Worm (Caenorhabditis elegans) whole organism, L4 larva: Measurements from ENCODE around the gene msp-10.

Experiments
- F10B5.3 ChIP-seq: sonication (generic microtip); optimal IDR thresholded peaks from 2 replicates; lab custom pipeline; 2016; ENCODE audit warnings: mild to moderate bottlenecking, missing genetic modification characterization, missing compliant biosample characterization
- F26F4.8 ChIP-seq: fragments of 200-800 bp; sonication (Bioruptor generic); conservative IDR thresholded peaks from 2 replicates; pipeline ENCODE4 v1.3.6; 2022; ENCODE audit warnings: missing genetic modification characterization, missing compliant biosample characterization
- R02D3.7 ChIP-seq: fragments of 150-350 bp; sonication (generic microtip); optimal IDR thresholded peaks from 3 replicates; lab custom pipeline; 2014; ENCODE audit warnings: missing biosample characterization, missing genetic modification characterization
- T20F7.1 ChIP-seq: fragments of 200-800 bp; sonication (Bioruptor generic); optimal IDR thresholded peaks from 2 replicates; lab custom pipeline; 2018; ENCODE audit warnings: mild to moderate bottlenecking, missing genetic modification characterization, missing compliant biosample characterization
- T26A8.4 ChIP-seq: fragments of 200-800 bp; sonication (Bioruptor generic); IDR thresholded peaks from 2 replicates; pipeline ENCODE4 v1.3.6; 2022; ENCODE audit warnings: missing genetic modification characterization, missing compliant biosample characterization
- Y105C5A.15 ChIP-seq: fragments of 200-800 bp; sonication (Bioruptor generic); IDR thresholded peaks from 2 replicates; pipeline ENCODE4 v1.3.6; 2022; ENCODE audit warnings: missing genetic modification characterization, missing compliant biosample characterization
- Y48G9A.11 ChIP-seq: fragments of 200-800 bp; sonication (Bioruptor generic); IDR thresholded peaks from 2 replicates; pipeline ENCODE4 v1.3.6; 2022; ENCODE audit warnings: missing genetic modification reagents, missing genetic modification characterization, missing compliant biosample characterization
- Y75B8A.6 ChIP-seq: fragments of 200-800 bp; sonication (Bioruptor generic); IDR thresholded peaks from 2 replicates; pipeline ENCODE4 v1.3.6; 2022; ENCODE audit warnings: missing genetic modification reagents, missing genetic modification characterization, missing compliant biosample characterization
- ZK546.5 ChIP-seq, 2 experiments: sonication (generic microtip); optimal IDR thresholded peaks; 2 replicates each; lab custom pipeline; 2017; ENCODE audit warnings: missing biosample characterization in 2 of 2, missing genetic modification characterization in 2 of 2
- aha-1 ChIP-seq: fragments of 150-350 bp; peaks from one replicate; lab custom pipeline; 2014; ENCODE audit warnings: missing biosample characterization, missing genetic modification characterization
- aly-2 ChIP-seq: sonication (generic microtip); optimal IDR thresholded peaks from 2 replicates; lab custom pipeline; 2018; ENCODE audit warnings: missing biosample characterization, missing genetic modification characterization
- ama-1 ChIP-seq: fragments of 150-350 bp; optimal IDR thresholded peaks from 2 replicates; lab custom pipeline; 2014; ENCODE audit warnings: inconsistent platforms, mixed read lengths
- ceh-20 ChIP-seq: fragments of 200-800 bp; sonication (Bioruptor generic); IDR thresholded peaks from 2 replicates; pipeline ENCODE4 v1.3.6; 2022; ENCODE audit warnings: missing genetic modification reagents, missing genetic modification characterization, missing compliant biosample characterization
- ceh-32 ChIP-seq: sonication (generic microtip); optimal IDR thresholded peaks from 2 replicates; lab custom pipeline; 2016; ENCODE audit warnings: mild to moderate bottlenecking, missing genetic modification characterization, missing compliant biosample characterization; ENCODE audit not compliant: poor library complexity
- ceh-44 ChIP-seq: fragments of 200-800 bp; sonication (Bioruptor generic); IDR thresholded peaks from 2 replicates; pipeline ENCODE4 v1.3.6; 2022; ENCODE audit warnings: missing genetic modification reagents, missing genetic modification characterization, missing compliant biosample characterization
- ceh-82 ChIP-seq: sonication (generic microtip); optimal IDR thresholded peaks from 2 replicates; lab custom pipeline; 2017; ENCODE audit warnings: missing biosample characterization, missing genetic modification characterization
- cey-2 ChIP-seq: sonication (generic microtip); optimal IDR thresholded peaks from 3 replicates; lab custom pipeline; 2017; ENCODE audit warnings: missing genetic modification characterization, mild to moderate bottlenecking, missing compliant biosample characterization, antibody characterized with exemption, borderline replicate concordance; ENCODE audit not compliant: insufficient read depth
- ctbp-1 ChIP-seq: fragments of 200-800 bp; sonication (Bioruptor generic); IDR thresholded peaks from 2 replicates; pipeline ENCODE4 v1.3.6; 2022; ENCODE audit warnings: missing genetic modification reagents, missing genetic modification characterization, missing compliant biosample characterization
- daf-16 ChIP-seq, 3 experiments: sonication (generic microtip); optimal IDR thresholded peaks; 2 replicates each; lab custom pipeline; 2016 to 2017; ENCODE audit warnings: missing genetic modification characterization in 3 of 3, missing genetic modification reagents in 3 of 3, mild to moderate bottlenecking in 2 of 3, missing compliant biosample characterization in 2 of 3, missing biosample characterization in 1 of 3, moderate library complexity in 1 of 3
- daf-8 ChIP-seq: fragments of 200-800 bp; sonication (Bioruptor generic); IDR thresholded peaks from 2 replicates; pipeline ENCODE4 v1.3.6; 2022; ENCODE audit warnings: missing genetic modification characterization, missing compliant biosample characterization
- dve-1 ChIP-seq: sonication (generic microtip); optimal IDR thresholded peaks from 2 replicates; lab custom pipeline; 2017; ENCODE audit warnings: antibody characterized with exemption, mild to moderate bottlenecking, missing genetic modification characterization, missing compliant biosample characterization; ENCODE audit not compliant: insufficient read depth
- egl-43 ChIP-seq: fragments of 200-800 bp; sonication (Bioruptor generic); IDR thresholded peaks from 2 replicates; pipeline ENCODE4 v1.3.6; 2022; ENCODE audit warnings: missing genetic modification reagents, missing genetic modification characterization, missing compliant biosample characterization
- gei-8 ChIP-seq: fragments of 200-800 bp; sonication (Bioruptor generic); optimal IDR thresholded peaks from 2 replicates; lab custom pipeline; 2018; ENCODE audit warnings: mild to moderate bottlenecking, missing genetic modification characterization, missing compliant biosample characterization
- hlh-11 ChIP-seq: fragments of 200-800 bp; sonication (Bioruptor generic); optimal IDR thresholded peaks from 2 replicates; lab custom pipeline; 2018; ENCODE audit warnings: mild to moderate bottlenecking, missing genetic modification characterization, missing compliant biosample characterization
- hlh-30 ChIP-seq: sonication (generic microtip); optimal IDR thresholded peaks from 2 replicates; lab custom pipeline; 2017; ENCODE audit warnings: antibody characterized with exemption, mild to moderate bottlenecking, missing genetic modification characterization, missing compliant biosample characterization; ENCODE audit not compliant: insufficient read depth
- lin-13 ChIP-seq: fragments of 150-350 bp; optimal IDR thresholded peaks from 2 replicates; lab custom pipeline; 2014; ENCODE audit warnings: missing biosample characterization, missing genetic modification reagents, missing genetic modification characterization
- lin-29 ChIP-seq: fragments of 200-800 bp; sonication (Bioruptor generic); IDR thresholded peaks from 2 replicates; pipeline ENCODE4 v1.3.6; 2022; ENCODE audit warnings: missing genetic modification reagents, missing genetic modification characterization, missing compliant biosample characterization
- lin-39 ChIP-seq: fragments of 150-350 bp; optimal IDR thresholded peaks from 2 replicates; lab custom pipeline; 2014; ENCODE audit warnings: missing biosample characterization, missing genetic modification reagents, missing genetic modification characterization
- lsy-2 ChIP-seq, 2 experiments: fragments of 150-350 bp in 1 of 2; sonication (generic microtip) in 1 of 2; optimal IDR thresholded peaks; 2 replicates each; lab custom pipeline; 2014 to 2017; ENCODE audit warnings: missing biosample characterization in 2 of 2, missing genetic modification characterization in 2 of 2
- mdt-29 ChIP-seq: fragments of 200-800 bp; sonication (Bioruptor generic); IDR thresholded peaks from 2 replicates; pipeline ENCODE4 v1.3.6; 2022; ENCODE audit warnings: missing genetic modification reagents, missing genetic modification characterization, missing compliant biosample characterization
- mes-2 ChIP-seq: sonication (generic microtip); optimal IDR thresholded peaks from 2 replicates; lab custom pipeline; 2016; ENCODE audit warnings: missing genotype, mild to moderate bottlenecking, missing genetic modification characterization, missing compliant biosample characterization; ENCODE audit not compliant: poor library complexity, severe bottlenecking
- mxl-3 ChIP-seq: fragments of 200-800 bp; sonication (Bioruptor generic); optimal IDR thresholded peaks from 2 replicates; lab custom pipeline; 2018; ENCODE audit warnings: mild to moderate bottlenecking, missing genetic modification characterization, missing compliant biosample characterization
- nhr-102 ChIP-seq: sonication (generic microtip); optimal IDR thresholded peaks from 2 replicates; lab custom pipeline; 2016; ENCODE audit warnings: mild to moderate bottlenecking, missing genetic modification characterization, moderate library complexity, missing compliant biosample characterization
- nhr-111 ChIP-seq: fragments of 200-800 bp; sonication (Bioruptor generic); optimal IDR thresholded peaks from 2 replicates; lab custom pipeline; 2018; ENCODE audit warnings: mild to moderate bottlenecking, missing genetic modification characterization, missing compliant biosample characterization
- nhr-237 ChIP-seq: sonication (generic microtip); optimal IDR thresholded peaks from 2 replicates; lab custom pipeline; 2017; ENCODE audit warnings: missing biosample characterization, missing genetic modification characterization
- nhr-28 ChIP-seq: fragments of 150-350 bp; optimal IDR thresholded peaks from 2 replicates; lab custom pipeline; 2014; ENCODE audit warnings: missing biosample characterization, missing genetic modification characterization
- nhr-48 ChIP-seq: sonication (generic microtip); optimal IDR thresholded peaks from 2 replicates; lab custom pipeline; 2016; ENCODE audit warnings: mild to moderate bottlenecking, missing genetic modification characterization, missing compliant biosample characterization
- nhr-6 ChIP-seq: fragments of 150-350 bp; optimal IDR thresholded peaks from 2 replicates; lab custom pipeline; 2014; ENCODE audit warnings: missing biosample characterization, missing genetic modification characterization
- nhr-76 ChIP-seq: fragments of 150-350 bp; optimal IDR thresholded peaks from 2 replicates; lab custom pipeline; 2014; ENCODE audit warnings: missing biosample characterization, missing genetic modification characterization
- nhr-77 ChIP-seq: fragments of 150-350 bp; optimal IDR thresholded peaks from 2 replicates; lab custom pipeline; 2014; ENCODE audit warnings: missing biosample characterization, missing genetic modification characterization
- rbr-2 ChIP-seq: sonication (generic microtip); optimal IDR thresholded peaks from 2 replicates; lab custom pipeline; 2016; ENCODE audit warnings: missing genotype, missing genetic modification characterization, missing compliant biosample characterization
- saeg-2 ChIP-seq: fragments of 200-800 bp; sonication (Bioruptor generic); IDR thresholded peaks from 2 replicates; pipeline ENCODE4 v1.3.6; 2022; ENCODE audit warnings: missing genetic modification reagents, missing genetic modification characterization, missing compliant biosample characterization
- set-16 ChIP-seq: fragments of 200-800 bp; sonication (Bioruptor generic); IDR thresholded peaks from 2 replicates; pipeline ENCODE4 v1.3.6; 2022; ENCODE audit warnings: missing genetic modification reagents, missing genetic modification characterization, missing compliant biosample characterization
- snpc-4 ChIP-seq: fragments of 150-350 bp; optimal IDR thresholded peaks from 2 replicates; lab custom pipeline; 2014; ENCODE audit warnings: missing biosample characterization, missing genetic modification characterization
- unc-130 ChIP-seq: sonication (generic microtip); optimal IDR thresholded peaks from 2 replicates; lab custom pipeline; 2016; ENCODE audit warnings: missing genetic modification reagents, missing genetic modification characterization, missing compliant biosample characterization
- unc-39 ChIP-seq: sonication (generic microtip); optimal IDR thresholded peaks from 2 replicates; lab custom pipeline; 2017; ENCODE audit warnings: missing biosample characterization, missing genetic modification characterization
- unc-62 ChIP-seq, 3 experiments: fragments of 150-350 bp in 1 of 3; sonication (generic microtip); optimal IDR thresholded peaks in 2 of 3; peaks in 1 of 3; 1 replicate in 1 of 3; 2 replicates in 2 of 3; lab custom pipeline; 2014 to 2017; ENCODE audit warnings: missing biosample characterization in 3 of 3, missing genetic modification characterization in 3 of 3, missing genetic modification reagents in 3 of 3, missing genotype in 1 of 3
- zag-1 ChIP-seq: fragments of 150-350 bp; optimal IDR thresholded peaks from 2 replicates; lab custom pipeline; 2014; ENCODE audit warnings: missing biosample characterization, missing genetic modification characterization
- zfp-2 ChIP-seq: sonication (generic microtip); optimal IDR thresholded peaks from 2 replicates; lab custom pipeline; 2016; ENCODE audit warnings: mild to moderate bottlenecking, missing genetic modification characterization, missing compliant biosample characterization
- ztf-7 ChIP-seq: fragments of 150-350 bp; optimal IDR thresholded peaks from 2 replicates; lab custom pipeline; 2014; ENCODE audit warnings: missing biosample characterization, missing genetic modification characterization

The msp-10 gene

DNA sequence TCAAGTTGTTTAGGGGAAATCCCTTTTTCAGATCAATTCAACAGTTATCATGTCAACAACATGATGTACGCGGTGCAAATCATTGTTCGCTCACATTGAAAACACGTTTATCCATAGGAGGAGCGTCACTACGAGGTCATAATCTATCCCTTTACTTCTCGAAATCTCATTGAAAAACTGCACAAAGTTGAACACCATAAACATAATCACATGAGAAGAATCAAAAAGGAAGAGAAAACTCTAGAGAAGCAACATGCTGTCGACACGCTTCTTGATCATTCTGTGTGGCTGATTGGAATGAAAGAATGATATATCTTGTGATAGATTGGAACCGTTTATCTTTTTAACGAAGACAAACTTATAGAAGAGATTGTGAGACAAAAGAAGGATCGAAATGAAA, 30.5 kb downstream of the msp-10 start (continued):
- TF ChIP-seq lin-13 (GFP tag; lab: Kevin White, UChicago) (no peak), nhr-48 (tag; lab: Kevin White, UChicago) (peak; percentile 98), mes-2 (tag; lab: Kevin White, UChicago) (peak; percentile 41), gei-8 (GFP tag; lab: Kevin White, UChicago) (peak; percentile 75), lsy-2 (tag; optimal IDR thresholded peaks at IDR 0.05; lab: Kevin White, UChicago) (peak; percentile 5 to 79), cey-2 (peak; percentile 94), nhr-77 (tag; lab: Kevin White, UChicago) (peak; percentile 12), ztf-7 (tag; lab: Kevin White, UChicago) (no peak), nhr-237 (tag; lab: Kevin White, UChicago) (no peak), zfp-2 (no peak), mdt-29 (GFP tag; lab: Robert Waterston, UW) (peak; percentile 90), T26A8.4 (GFP tag; lab: Robert Waterston, UW) (no peak), lin-39 (tag; lab: Kevin White, UChicago) (no peak), Y105C5A.15 (GFP tag; lab: Robert Waterston, UW) (no peak), aha-1 (tag; lab: Kevin White, UChicago) (peak; percentile 92), nhr-6 (tag; lab: Kevin White, UChicago) (no peak), hlh-11 (tag; lab: Kevin White, UChicago) (peak; percentile 90), daf-16 (GFP tag; optimal IDR thresholded peaks at IDR 0.05; lab: Kevin White, UChicago) (no peak), daf-16 (tag; optimal IDR thresholded peaks at IDR 0.05; lab: Kevin White, UChicago) (no peak), mxl-3 (peak; percentile 86), ceh-44 (GFP tag; lab: Robert Waterston, UW) (no peak), zag-1 (tag; lab: Kevin White, UChicago) (no peak), nhr-28 (tag; lab: Kevin White, UChicago) (peak; percentile 92), Y75B8A.6 (GFP tag; lab: Robert Waterston, UW) (no peak), daf-8 (GFP tag; lab: Robert Waterston, UW) (no peak), aly-2 (tag; lab: Kevin White, UChicago) (no peak), T20F7.1 (GFP tag; lab: Kevin White, UChicago) (peak; percentile 29), nhr-111 (GFP tag; lab: Kevin White, UChicago) (no peak), ceh-82 (no peak), dve-1 (tag; lab: Kevin White, UChicago) (peak; percentile 6), ceh-20 (peak; percentile 58; the same call in 1 of the 2 replicates), F10B5.3 (no peak), ceh-32 (tag; lab: Kevin White, UChicago) (no peak), unc-130 (GFP tag; lab: Kevin White, UChicago) (no peak), ctbp-1 (GFP tag; lab: Robert Waterston, UW) (no peak), ZK546.5 (tag; optimal IDR thresholded peaks at IDR 0.05; lab: Kevin White, UChicago) (no peak), set-16 (no peak)
- TF ChIP-seq, all 104 proteins: peak for 26

DNA sequence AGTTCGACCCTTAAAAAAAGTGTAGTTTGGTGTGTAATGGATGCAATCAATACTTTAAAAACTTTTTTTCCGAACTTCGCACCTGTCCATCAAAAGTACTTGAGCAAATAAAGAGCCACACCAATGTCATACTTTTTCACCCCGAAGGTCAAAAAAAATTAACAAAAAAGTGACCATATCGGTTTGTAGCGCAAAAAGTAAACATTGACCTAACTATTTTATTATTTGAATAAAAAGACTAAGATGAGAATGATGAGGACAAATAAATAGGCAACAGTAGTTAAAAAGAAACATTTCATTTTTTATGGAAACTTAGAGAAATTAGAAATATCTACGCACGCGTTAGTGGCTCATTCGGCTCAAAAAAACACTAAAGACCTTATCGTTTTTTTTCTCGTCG, 31.9 kb downstream of the msp-10 start:
- TF ChIP-seq egl-43 (GFP tag; lab: Robert Waterston, UW), result no peak
- no peak for TF ChIP-seq saeg-2 (GFP tag; lab: Robert Waterston, UW)

DNA sequence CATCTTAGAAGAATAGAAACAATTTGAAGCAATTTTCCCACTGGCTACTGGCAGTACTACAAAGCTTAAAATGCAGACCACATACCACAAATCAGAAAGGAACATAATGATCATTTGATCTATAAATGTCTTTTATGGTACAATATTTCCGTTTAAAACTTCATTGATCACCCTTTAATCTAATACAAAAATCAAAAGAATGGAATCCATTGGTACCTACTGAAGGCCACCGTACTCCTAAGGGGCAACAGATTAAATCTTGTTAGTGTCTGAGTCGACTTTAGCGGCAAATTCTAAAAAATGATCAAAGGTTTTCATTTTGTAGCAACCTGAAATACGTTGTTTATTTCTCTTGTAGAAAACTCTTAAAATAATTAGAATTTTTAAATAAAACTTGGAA, 34.8 kb downstream of the msp-10 start:
- TF ChIP-seq snpc-4 (tag; lab: Kevin White, UChicago), result no peak
- TF ChIP-seq R02D3.7 (tag; lab: Kevin White, UChicago), result no peak
- TF ChIP-seq lin-29 (GFP tag; lab: Robert Waterston, UW), result no peak
- TF ChIP-seq aha-1 (tag; lab: Kevin White, UChicago), result no peak
- no peak for TF ChIP-seq unc-62 (GFP tag; optimal IDR thresholded peaks at IDR 0.05 in 1 of 2; lab: Kevin White, UChicago)
- no peak for TF ChIP-seq unc-62 (tag; optimal IDR thresholded peaks at IDR 0.05; lab: Kevin White, UChicago)
- TF ChIP-seq ama-1, result no peak
- no peak for TF ChIP-seq unc-39
- no peak for TF ChIP-seq Y48G9A.11 (GFP tag; lab: Robert Waterston, UW)
- TF ChIP-seq rbr-2 (tag; lab: Kevin White, UChicago), result no peak
- no peak for TF ChIP-seq zag-1 (tag; lab: Kevin White, UChicago)
- TF ChIP-seq nhr-76 (tag; lab: Kevin White, UChicago), result no peak
- TF ChIP-seq hlh-30 (tag; lab: Kevin White, UChicago), result no peak
- TF ChIP-seq F26F4.8 (GFP tag; lab: Robert Waterston, UW), result no peak
- TF ChIP-seq nhr-102 (tag; lab: Kevin White, UChicago), result no peak
- TF ChIP-seq lsy-2 (tag; optimal IDR thresholded peaks at IDR 0.05; lab: Kevin White, UChicago), result no peak
